Fruit fly (Drosophila melanogaster) whole organism, embryonic: Measurements from ENCODE around the gene MED27.

Experiments used
- Atf3 ChIP-seq: fragments of 200-800 bp; sonication (Bioruptor generic); optimal IDR thresholded peaks from 3 replicates; lab custom pipeline; 2016; ENCODE audit warnings: missing biosample characterization, missing genetic modification characterization
- B-H2 ChIP-seq: fragments of 200-800 bp; sonication (Bioruptor generic); optimal IDR thresholded peaks from 2 replicates; lab custom pipeline; 2018; ENCODE audit warnings: missing biosample characterization, mild to moderate bottlenecking, missing genetic modification characterization
- BtbVII ChIP-seq: fragments of 200-800 bp; sonication (Bioruptor generic); optimal IDR thresholded peaks from 3 replicates; lab custom pipeline; 2017; ENCODE audit warnings: missing biosample characterization, mild to moderate bottlenecking, missing genetic modification characterization
- CG11398 ChIP-seq: fragments of 200-800 bp; sonication (Bioruptor generic); optimal IDR thresholded peaks from 2 replicates; lab custom pipeline; 2016; ENCODE audit warnings: missing biosample characterization, missing genetic modification characterization
- CG11695 ChIP-seq: fragments of 200-800 bp; sonication (Bioruptor generic); IDR thresholded peaks from 3 replicates; pipeline ENCODE4 v1.3.6; 2022; ENCODE audit warnings: missing biosample characterization, missing genetic modification characterization
- CG12071 ChIP-seq: fragments of 200-800 bp; sonication (Bioruptor generic); optimal IDR thresholded peaks from 3 replicates; lab custom pipeline; 2018; ENCODE audit warnings: missing biosample characterization, mild to moderate bottlenecking, missing genetic modification characterization
- CG12219 ChIP-seq: fragments of 200-800 bp; sonication (Bioruptor generic); optimal IDR thresholded peaks from 3 replicates; lab custom pipeline; 2018; ENCODE audit warnings: missing biosample characterization, mild to moderate bottlenecking, missing genetic modification characterization
- CG13123 ChIP-seq: fragments of 200-800 bp; sonication (Bioruptor generic); optimal IDR thresholded peaks from 2 replicates; lab custom pipeline; 2016; ENCODE audit warnings: missing biosample characterization, missing genetic modification characterization
- CG14014 ChIP-seq: fragments of 200-800 bp; sonication (Bioruptor generic); IDR thresholded peaks from 2 replicates; pipeline ENCODE4 v1.3.6; 2022; ENCODE audit warnings: missing biosample characterization, missing genetic modification characterization
- CG1602 ChIP-seq: fragments of 200-800 bp; sonication (Bioruptor generic); optimal IDR thresholded peaks from 3 replicates; lab custom pipeline; 2016; ENCODE audit warnings: missing biosample characterization, missing genetic modification characterization
- CG1603 ChIP-seq: fragments of 200-800 bp; sonication (Bioruptor generic); optimal IDR thresholded peaks from 2 replicates; lab custom pipeline; 2019; ENCODE audit warnings: missing biosample characterization, mild to moderate bottlenecking, missing genetic modification characterization, moderate library complexity
- CG17568 ChIP-seq: fragments of 200-800 bp; sonication (Bioruptor generic); optimal IDR thresholded peaks from 2 replicates; lab custom pipeline; 2018; ENCODE audit warnings: missing biosample characterization, mild to moderate bottlenecking, missing genetic modification characterization, moderate library complexity
- CG17829 ChIP-seq: fragments of 200-800 bp; optimal IDR thresholded peaks from 2 replicates; lab custom pipeline; 2019; ENCODE audit warnings: missing biosample characterization, mild to moderate bottlenecking, missing genetic modification characterization, moderate library complexity
- CG2875 ChIP-seq: fragments of 200-800 bp; sonication (Bioruptor generic); optimal IDR thresholded peaks from 2 replicates; lab custom pipeline; 2017; ENCODE audit warnings: missing biosample characterization, mild to moderate bottlenecking, missing genetic modification characterization, missing genetic modification reagents
- CG3065 ChIP-seq: fragments of 200-800 bp; sonication (Bioruptor generic); optimal IDR thresholded peaks from 2 replicates; lab custom pipeline; 2016; ENCODE audit warnings: missing biosample characterization, missing genetic modification characterization
- CG3281 ChIP-seq: fragments of 200-800 bp; sonication (Bioruptor generic); optimal IDR thresholded peaks from 3 replicates; lab custom pipeline; 2017; ENCODE audit warnings: missing biosample characterization, mild to moderate bottlenecking, missing genetic modification characterization
- CG4730 ChIP-seq: fragments of 200-800 bp; sonication (Bioruptor generic); IDR thresholded peaks from 2 replicates; pipeline ENCODE4 v1.3.6; 2022; ENCODE audit warnings: missing biosample characterization, missing genetic modification characterization
- CG6791 ChIP-seq: fragments of 200-800 bp; sonication (Bioruptor generic); IDR thresholded peaks from 3 replicates; pipeline ENCODE4 v1.3.6; 2022; ENCODE audit warnings: missing biosample characterization, missing genetic modification characterization; ENCODE audit not compliant: partially characterized antibody
- CG8388 ChIP-seq: fragments of 200-800 bp; sonication (Bioruptor generic); optimal IDR thresholded peaks from 2 replicates; lab custom pipeline; 2019; ENCODE audit warnings: missing biosample characterization, mild to moderate bottlenecking, missing genetic modification characterization, moderate library complexity
- Fer3 ChIP-seq: fragments of 200-800 bp; sonication (Bioruptor generic); optimal IDR thresholded peaks from 2 replicates; lab custom pipeline; 2018; ENCODE audit warnings: missing biosample characterization, mild to moderate bottlenecking, missing genetic modification characterization, moderate library complexity
- H2.0 ChIP-seq: fragments of 200-800 bp; sonication (Bioruptor generic); IDR thresholded peaks from 2 replicates; pipeline ENCODE4 v1.3.6; 2022; ENCODE audit warnings: missing biosample characterization, missing genetic modification characterization
- HLHmδ ChIP-seq: fragments of 200-800 bp; sonication (Bioruptor generic); optimal IDR thresholded peaks from 2 replicates; lab custom pipeline; 2018; ENCODE audit warnings: missing biosample characterization, mild to moderate bottlenecking, missing genetic modification characterization, moderate library complexity
- Lhr ChIP-seq: fragments of 200-800 bp; sonication (Bioruptor generic); optimal IDR thresholded peaks from 3 replicates; lab custom pipeline; 2017; ENCODE audit warnings: mild to moderate bottlenecking, missing biosample characterization, missing genetic modification reagents, missing genetic modification characterization
- Max ChIP-seq: fragments of 200-800 bp; sonication (Bioruptor generic); optimal IDR thresholded peaks from 2 replicates; lab custom pipeline; 2016; ENCODE audit warnings: missing biosample characterization, mild to moderate bottlenecking, missing genetic modification characterization
- Optix ChIP-seq: fragments of 200-800 bp; sonication (Bioruptor generic); IDR thresholded peaks from 3 replicates; pipeline ENCODE4 v1.3.6; 2022; ENCODE audit warnings: missing biosample characterization, missing genetic modification characterization
- Side ChIP-seq: fragments of 200-800 bp; sonication (Bioruptor generic); optimal IDR thresholded peaks from 2 replicates; lab custom pipeline; 2016; ENCODE audit warnings: missing biosample characterization, missing genetic modification characterization
- Sry-δ ChIP-seq: fragments of 200-800 bp; sonication (Bioruptor generic); optimal IDR thresholded peaks from 2 replicates; lab custom pipeline; 2016; ENCODE audit warnings: missing biosample characterization, missing genetic modification characterization
- ato ChIP-seq: fragments of 200-800 bp; sonication (Bioruptor generic); IDR thresholded peaks from 2 replicates; pipeline ENCODE4 v1.3.6; 2022; ENCODE audit warnings: missing biosample characterization, missing genetic modification characterization; ENCODE audit not compliant: partially characterized antibody
- chn ChIP-seq: fragments of 200-800 bp; sonication (Bioruptor generic); optimal IDR thresholded peaks from 2 replicates; lab custom pipeline; 2016; ENCODE audit warnings: missing biosample characterization, missing genetic modification characterization
- crol ChIP-seq: fragments of 200-800 bp; sonication (Bioruptor generic); IDR thresholded peaks from 2 replicates; pipeline ENCODE4 v1.3.6; 2022; ENCODE audit warnings: missing biosample characterization, missing genetic modification characterization
- dpn ChIP-seq, 2 experiments: fragments of 200-800 bp; sonication (Bioruptor generic); optimal IDR thresholded peaks; 3 replicates each; lab custom pipeline; 2016; ENCODE audit warnings: missing biosample characterization in 2 of 2, missing genetic modification characterization in 2 of 2
- fd96Cb ChIP-seq: fragments of 200-800 bp; sonication (Bioruptor generic); optimal IDR thresholded peaks from 2 replicates; lab custom pipeline; 2018; ENCODE audit warnings: missing biosample characterization, mild to moderate bottlenecking, missing genetic modification characterization, moderate library complexity
- fru ChIP-seq: fragments of >200 bp; optimal IDR thresholded peaks from 2 replicates; lab custom pipeline; 2017
- gcm2 ChIP-seq: fragments of 200-800 bp; sonication (Bioruptor generic); optimal IDR thresholded peaks from 2 replicates; lab custom pipeline; 2016; ENCODE audit warnings: missing biosample characterization, missing genetic modification characterization
- jing ChIP-seq: fragments of 200-800 bp; sonication (Bioruptor generic); optimal IDR thresholded peaks from 2 replicates; lab custom pipeline; 2018; ENCODE audit warnings: missing biosample characterization, mild to moderate bottlenecking, missing genetic modification characterization
- luna ChIP-seq: fragments of 200-800 bp; sonication (Bioruptor generic); optimal IDR thresholded peaks from 2 replicates; lab custom pipeline; 2016; ENCODE audit warnings: missing biosample characterization, missing genetic modification characterization
- nerfin-2 ChIP-seq: fragments of 200-800 bp; sonication (Bioruptor generic); IDR thresholded peaks from 2 replicates; pipeline ENCODE4 v1.3.6; 2022; ENCODE audit warnings: missing biosample characterization, missing genetic modification characterization; ENCODE audit not compliant: partially characterized antibody
- nmo ChIP-seq: fragments of 200-800 bp; sonication (Bioruptor generic); optimal IDR thresholded peaks from 2 replicates; lab custom pipeline; 2018; ENCODE audit warnings: missing biosample characterization, mild to moderate bottlenecking, missing genetic modification characterization, moderate library complexity
- otp ChIP-seq: fragments of 200-800 bp; sonication (Bioruptor generic); IDR thresholded peaks from 3 replicates; pipeline ENCODE4, ENCODE4 v1.3.6; 2022; ENCODE audit warnings: missing biosample characterization, missing genetic modification characterization
- pfk ChIP-seq: fragments of 200-800 bp; sonication (Bioruptor generic); optimal IDR thresholded peaks from 2 replicates; lab custom pipeline; 2018; ENCODE audit warnings: missing biosample characterization, mild to moderate bottlenecking, missing genetic modification characterization, moderate library complexity
- psq ChIP-seq: fragments of 200-800 bp; sonication (Bioruptor generic); optimal IDR thresholded peaks from 2 replicates; lab custom pipeline; 2017; ENCODE audit warnings: missing biosample characterization, missing genetic modification characterization
- rib ChIP-seq: fragments of 200-800 bp; sonication (Bioruptor generic); IDR thresholded peaks from 2 replicates; pipeline ENCODE4 v1.3.6; 2022; ENCODE audit warnings: missing biosample characterization, missing genetic modification characterization
- ro ChIP-seq: fragments of 200-800 bp; sonication (Bioruptor generic); IDR thresholded peaks from 2 replicates; pipeline ENCODE4 v1.3.6; 2022; ENCODE audit warnings: missing biosample characterization, missing genetic modification characterization
- salm ChIP-seq: fragments of 200-800 bp; sonication (Bioruptor generic); optimal IDR thresholded peaks from 2 replicates; lab custom pipeline; 2018; ENCODE audit warnings: missing biosample characterization, mild to moderate bottlenecking, missing genetic modification characterization
- sim ChIP-seq: fragments of 200-800 bp; sonication (Bioruptor generic); IDR thresholded peaks from 2 replicates; pipeline ENCODE4 v1.3.6; 2022; ENCODE audit warnings: missing biosample characterization, missing genetic modification characterization
- sima ChIP-seq: fragments of 200-800 bp; sonication (Bioruptor generic); optimal IDR thresholded peaks from 2 replicates; lab custom pipeline; 2016; ENCODE audit warnings: missing biosample characterization, missing genetic modification characterization
- slbo ChIP-seq: fragments of 200-800 bp; sonication (Bioruptor generic); IDR thresholded peaks from 2 replicates; pipeline ENCODE4 v1.3.6; 2022; ENCODE audit warnings: missing biosample characterization, missing genetic modification characterization
- so ChIP-seq: fragments of 200-800 bp; sonication (Bioruptor generic); IDR thresholded peaks from 3 replicates; pipeline ENCODE4 v1.3.6; 2022; ENCODE audit warnings: missing biosample characterization, missing genetic modification characterization
- sr ChIP-seq: fragments of 200-800 bp; sonication (Bioruptor generic); IDR thresholded peaks from 3 replicates; pipeline ENCODE4 v1.3.6; 2022; ENCODE audit warnings: missing biosample characterization, missing genetic modification characterization
- zen2 ChIP-seq: fragments of 200-800 bp; sonication (Bioruptor generic); IDR thresholded peaks from 3 replicates; pipeline ENCODE4 v1.3.6; 2022; ENCODE audit warnings: missing biosample characterization, missing genetic modification characterization; ENCODE audit not compliant: partially characterized antibody
- zfh1 ChIP-seq: fragments of 200-800 bp; sonication (Bioruptor generic); IDR thresholded peaks from 3 replicates; pipeline ENCODE4 v1.3.6; 2022; ENCODE audit warnings: missing biosample characterization, missing genetic modification characterization

The MED27 gene

DNA sequence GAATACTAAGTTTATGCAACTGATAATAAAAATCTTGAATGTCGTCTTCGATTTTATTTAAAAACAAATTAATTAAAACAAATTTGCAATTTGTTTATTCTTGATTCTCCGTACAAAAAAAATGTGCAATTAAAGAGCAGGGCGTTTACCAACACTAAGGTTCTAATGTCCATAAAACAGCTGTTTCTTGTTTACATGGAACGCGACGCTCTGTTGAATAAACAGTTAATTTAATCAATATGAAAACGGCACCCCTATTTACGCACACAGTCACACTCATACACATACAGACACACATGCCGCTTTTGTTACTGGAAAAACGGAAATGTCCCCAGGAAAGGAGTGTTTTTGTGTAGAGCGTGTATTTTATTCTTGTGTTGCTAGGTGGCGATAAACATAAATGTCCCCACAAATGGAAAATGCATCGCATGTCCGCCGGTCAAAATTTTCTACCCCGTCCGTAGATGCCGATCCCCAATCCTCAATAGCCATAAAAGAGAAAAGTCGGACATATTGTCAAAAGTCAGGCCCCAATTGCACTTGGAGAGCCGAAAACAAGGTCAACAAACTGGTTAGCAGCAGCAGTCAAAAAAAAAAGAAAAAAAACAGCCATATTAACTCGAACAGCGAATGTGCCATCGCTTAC, 31.8 kb upstream of the MED27 start (continued):
- TF ChIP-seq CG1603 (tag; lab: Kevin White, UChicago) (peak; percentile 81), sr (GFP tag; lab: Robert Waterston, UW) (no peak), otp (GFP tag; lab: Robert Waterston, UW) (no peak), jing (GFP tag; lab: Kevin White, UChicago) (no peak), gcm2 (peak; percentile 25), CG8388 (peak; percentile 51), CG11695 (GFP tag; lab: Robert Waterston, UW) (no peak), rib (GFP tag; lab: Robert Waterston, UW) (no peak), salm (peak; percentile 54), CG14014 (no peak), sim (GFP tag; lab: Robert Waterston, UW) (no peak), ro (no peak), psq (peak; percentile 66), so (no peak), CG17829 (tag; lab: Kevin White, UChicago) (peak; percentile 64), CG17568 (GFP tag; lab: Kevin White, UChicago) (peak; percentile 91), CG6791 (GFP tag; lab: Robert Waterston, UW) (no peak), HLHmδ (GFP tag; lab: Kevin White, UChicago) (peak; percentile 85), Max (GFP tag; lab: Kevin White, UChicago) (peak; percentile 70), ato (GFP tag; lab: Robert Waterston, UW) (no peak), CG2875 (GFP tag; lab: Kevin White, UChicago) (peak; percentile 91), nmo (GFP tag; lab: Kevin White, UChicago) (peak; percentile 41), CG12071 (GFP tag; lab: Kevin White, UChicago) (peak; percentile 86), slbo (GFP tag; lab: Robert Waterston, UW) (no peak), crol (no peak), chn (GFP tag; lab: Kevin White, UChicago) (peak; percentile 52), Sry-δ (GFP tag; lab: Kevin White, UChicago) (peak; percentile 21), Optix (GFP tag; lab: Robert Waterston, UW) (no peak), CG1602 (GFP tag; lab: Kevin White, UChicago) (peak; percentile 54), CG3065 (GFP tag; lab: Kevin White, UChicago) (peak; percentile 26), Fer3 (peak; percentile 81), CG12219 (GFP tag; lab: Kevin White, UChicago) (peak; percentile 75), Lhr (GFP tag; lab: Kevin White, UChicago) (peak; percentile 68), H2.0 (no peak), nerfin-2 (no peak), zfh1 (GFP tag; lab: Robert Waterston, UW) (no peak), CG3281 (peak; percentile 78), B-H2 (GFP tag; lab: Kevin White, UChicago) (peak; percentile 85), sima (GFP tag; lab: Kevin White, UChicago) (peak; percentile 53), CG13123 (GFP tag; lab: Kevin White, UChicago) (peak; percentile 87), zen2 (GFP tag; lab: Robert Waterston, UW) (no peak), CG11398 (GFP tag; lab: Kevin White, UChicago) (peak; percentile 80), fd96Cb (tag; lab: Kevin White, UChicago) (peak; percentile 55), luna (GFP tag; lab: Kevin White, UChicago) (no peak), pfk (GFP tag; lab: Kevin White, UChicago) (peak; percentile 86), CG4730 (no peak), dpn (GFP tag; optimal IDR thresholded peaks at IDR 0.05; lab: Kevin White, UChicago) (peak; percentile 47 to 72), Side (GFP tag; lab: Kevin White, UChicago) (peak; percentile 77), BtbVII (GFP tag; lab: Kevin White, UChicago) (peak; percentile 82), fru (lab: Kevin White, UChicago) (no peak), Atf3 (peak; percentile 64)
